Worm (Caenorhabditis elegans) whole organism, L4/young adult: ENCODE results near the gene dod-20.

ENCODE experiments used
- dao-5 ChIP-seq: sonication (generic microtip); optimal IDR thresholded peaks from 2 replicates; lab custom pipeline; 2016; ENCODE audit warnings: missing genotype, missing genetic modification characterization, moderate library complexity, missing compliant biosample characterization
- him-1 ChIP-seq: sonication (generic microtip); optimal IDR thresholded peaks from 2 replicates; lab custom pipeline; 2016; ENCODE audit warnings: missing genotype, missing genetic modification reagents, missing genetic modification characterization, missing compliant biosample characterization

DNA sequence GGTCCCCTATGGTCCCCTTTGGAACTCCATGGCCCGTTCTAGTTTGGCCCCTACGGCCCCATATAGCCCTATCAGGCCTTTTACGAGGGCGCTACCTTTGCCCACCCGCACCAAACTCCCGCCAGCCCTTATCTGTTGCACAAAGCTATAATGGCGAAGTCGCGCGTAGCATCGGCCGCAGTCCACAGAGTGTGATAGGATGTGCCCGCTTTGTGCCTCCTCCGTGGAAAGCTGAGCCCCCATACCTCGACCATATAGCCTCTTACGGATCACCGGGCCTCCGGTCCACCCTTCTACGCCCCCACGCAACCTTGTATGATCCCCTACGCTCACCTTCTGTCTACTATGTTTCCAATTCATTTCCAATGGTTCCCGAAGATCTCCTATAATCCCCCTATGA is 24.8 kb downstream of the dod-20 start:
- TF ChIP-seq him-1 (tag; lab: Kevin White, UChicago) = no peak
- no peak for TF ChIP-seq dao-5 (tag; lab: Kevin White, UChicago)
